Fruit fly (Drosophila melanogaster) whole organism, embryonic: ENCODE results near the gene kairos.
A peak's percentile ranks its signal among the peaks of the same experiment; 100 is the strongest.

Source experiments
- Abd-B ChIP-seq: fragments of 200-800 bp; sonication (Bioruptor generic); optimal IDR thresholded peaks from 2 replicates; lab custom pipeline; 2018; ENCODE audit warnings: missing biosample characterization, mild to moderate bottlenecking, missing genetic modification characterization, moderate library complexity
- CG10267 ChIP-seq: fragments of 200-800 bp; sonication (Bioruptor generic); optimal IDR thresholded peaks from 2 replicates; lab custom pipeline; 2018; ENCODE audit warnings: missing biosample characterization, mild to moderate bottlenecking, missing genetic modification characterization, moderate library complexity
- CG10565 ChIP-seq: fragments of 200-800 bp; sonication (Bioruptor generic); optimal IDR thresholded peaks from 3 replicates; lab custom pipeline; 2016; ENCODE audit warnings: missing biosample characterization, mild to moderate bottlenecking, missing genetic modification characterization
- CG12391 ChIP-seq: fragments of 200-800 bp; sonication (Bioruptor generic); optimal IDR thresholded peaks from 3 replicates; lab custom pipeline; 2018; ENCODE audit warnings: missing biosample characterization, mild to moderate bottlenecking, missing genetic modification characterization, moderate library complexity
- CG13123 ChIP-seq: fragments of 200-800 bp; sonication (Bioruptor generic); optimal IDR thresholded peaks from 2 replicates; lab custom pipeline; 2016; ENCODE audit warnings: missing biosample characterization, missing genetic modification characterization
- CG14667 ChIP-seq: fragments of 200-800 bp; sonication (Bioruptor generic); IDR thresholded peaks from 2 replicates; pipeline ENCODE4 v1.3.6; 2022; ENCODE audit warnings: missing biosample characterization, missing genetic modification characterization
- CG14710 ChIP-seq: fragments of 200-800 bp; sonication (Bioruptor generic); optimal IDR thresholded peaks from 3 replicates; lab custom pipeline; 2019; ENCODE audit warnings: missing biosample characterization, mild to moderate bottlenecking, missing genetic modification characterization, moderate library complexity
- CG15601 ChIP-seq: fragments of 200-800 bp; sonication (Bioruptor generic); optimal IDR thresholded peaks from 3 replicates; lab custom pipeline; 2019; ENCODE audit warnings: missing biosample characterization, mild to moderate bottlenecking, missing genetic modification characterization, moderate library complexity
- CG2712 ChIP-seq: fragments of 200-800 bp; optimal IDR thresholded peaks from 3 replicates; lab custom pipeline; 2019; ENCODE audit warnings: missing biosample characterization, mild to moderate bottlenecking, missing genetic modification characterization, moderate library complexity
- CG31365 ChIP-seq: fragments of 200-800 bp; sonication (Bioruptor generic); optimal IDR thresholded peaks from 2 replicates; lab custom pipeline; 2018; ENCODE audit warnings: missing biosample characterization, mild to moderate bottlenecking, missing genetic modification characterization
- CG32772 ChIP-seq: fragments of 200-800 bp; sonication (Bioruptor generic); IDR thresholded peaks from 2 replicates; pipeline ENCODE4 v1.3.6; 2022; ENCODE audit warnings: missing biosample characterization, missing genetic modification characterization
- CG8765 ChIP-seq: fragments of 200-800 bp; sonication (Bioruptor generic); IDR thresholded peaks from 2 replicates; pipeline ENCODE4 v1.3.6; 2022; ENCODE audit warnings: missing biosample characterization, missing genetic modification characterization
- CG9437 ChIP-seq: fragments of 200-800 bp; sonication (Bioruptor generic); optimal IDR thresholded peaks from 2 replicates; lab custom pipeline; 2018; ENCODE audit warnings: missing biosample characterization, mild to moderate bottlenecking, missing genetic modification characterization
- CHES-1-like ChIP-seq: fragments of 200-800 bp; sonication (Bioruptor generic); optimal IDR thresholded peaks from 2 replicates; lab custom pipeline; 2016; ENCODE audit warnings: missing biosample characterization, missing genetic modification characterization
- Dip2 ChIP-seq: fragments of 200-800 bp; sonication (Bioruptor generic); IDR thresholded peaks from 2 replicates; pipeline ENCODE4 v1.3.6; 2022; ENCODE audit warnings: missing biosample characterization, missing genetic modification characterization
- Doc3 ChIP-seq: fragments of 200-800 bp; sonication (Bioruptor generic); IDR thresholded peaks from 3 replicates; pipeline ENCODE4 v1.3.6; 2022; ENCODE audit warnings: missing biosample characterization, missing genetic modification characterization; ENCODE audit not compliant: partially characterized antibody
- H2.0 ChIP-seq: fragments of 200-800 bp; sonication (Bioruptor generic); IDR thresholded peaks from 2 replicates; pipeline ENCODE4 v1.3.6; 2022; ENCODE audit warnings: missing biosample characterization, missing genetic modification characterization
- Hmx ChIP-seq: fragments of 200-800 bp; sonication (Bioruptor generic); optimal IDR thresholded peaks from 2 replicates; lab custom pipeline; 2016; ENCODE audit warnings: missing biosample characterization, missing genetic modification characterization
- Mad ChIP-seq: fragments of 200-800 bp; sonication (Bioruptor generic); optimal IDR thresholded peaks from 2 replicates; lab custom pipeline; 2016; ENCODE audit warnings: missing biosample characterization, missing genetic modification characterization
- Max ChIP-seq: fragments of 200-800 bp; sonication (Bioruptor generic); optimal IDR thresholded peaks from 2 replicates; lab custom pipeline; 2016; ENCODE audit warnings: missing biosample characterization, mild to moderate bottlenecking, missing genetic modification characterization
- Nf-YB ChIP-seq: fragments of 200-800 bp; sonication (Bioruptor generic); optimal IDR thresholded peaks from 3 replicates; lab custom pipeline; 2019; ENCODE audit warnings: missing biosample characterization, mild to moderate bottlenecking, missing genetic modification characterization, moderate library complexity
- Nf-YC ChIP-seq: fragments of 200-800 bp; optimal IDR thresholded peaks from 3 replicates; lab custom pipeline; 2019; ENCODE audit warnings: missing biosample characterization, mild to moderate bottlenecking, missing genetic modification characterization, moderate library complexity
- Poxn ChIP-seq: fragments of 200-800 bp; sonication (Bioruptor generic); IDR thresholded peaks from 2 replicates; pipeline ENCODE4 v1.3.6; 2022; ENCODE audit warnings: missing biosample characterization, missing genetic modification characterization
- Rx ChIP-seq: fragments of 200-800 bp; sonication (Bioruptor generic); IDR thresholded peaks from 2 replicates; pipeline ENCODE4 v1.3.6; 2022; ENCODE audit warnings: missing biosample characterization, missing genetic modification characterization
- Six4 ChIP-seq: fragments of 200-800 bp; sonication (Bioruptor generic); optimal IDR thresholded peaks from 2 replicates; lab custom pipeline; 2016; ENCODE audit warnings: missing biosample characterization, missing genetic modification characterization
- Spps ChIP-seq: fragments of 200-800 bp; sonication (Bioruptor generic); optimal IDR thresholded peaks from 2 replicates; lab custom pipeline; 2018; ENCODE audit warnings: missing biosample characterization, mild to moderate bottlenecking, missing genetic modification characterization
- bigmax ChIP-seq: fragments of 200-800 bp; sonication (Bioruptor generic); optimal IDR thresholded peaks from 2 replicates; lab custom pipeline; 2018; ENCODE audit warnings: missing biosample characterization, mild to moderate bottlenecking, missing genetic modification characterization
- bsh ChIP-seq, 2 experiments: fragments of 200-800 bp; sonication (Bioruptor generic); optimal IDR thresholded peaks; 2 replicates each; lab custom pipeline; 2017 to 2018; ENCODE audit warnings: mild to moderate bottlenecking in 2 of 2, missing biosample characterization in 2 of 2, missing genetic modification characterization in 2 of 2, moderate library complexity in 1 of 2
- btn ChIP-seq: fragments of 200-800 bp; sonication (Bioruptor generic); optimal IDR thresholded peaks from 2 replicates; lab custom pipeline; 2016; ENCODE audit warnings: missing biosample characterization, missing genetic modification characterization
- cg ChIP-seq: fragments of 200-800 bp; sonication (Bioruptor generic); optimal IDR thresholded peaks from 3 replicates; lab custom pipeline; 2019; ENCODE audit warnings: missing biosample characterization, mild to moderate bottlenecking, missing genetic modification characterization, moderate library complexity
- ci ChIP-seq: fragments of 200-800 bp; sonication (Bioruptor generic); IDR thresholded peaks from 3 replicates; pipeline ENCODE4 v1.3.6; 2022; ENCODE audit warnings: missing biosample characterization, missing genetic modification characterization
- crp ChIP-seq, 2 experiments: fragments of 200-800 bp; sonication (Bioruptor generic); optimal IDR thresholded peaks; 2 replicates in 1 of 2; 3 replicates in 1 of 2; lab custom pipeline; 2017; ENCODE audit warnings: missing biosample characterization in 2 of 2, missing genetic modification characterization in 2 of 2, mild to moderate bottlenecking in 1 of 2, moderate library complexity in 1 of 2
- h ChIP-seq: fragments of >200 bp; optimal IDR thresholded peaks from 2 replicates; lab custom pipeline; 2017
- kay ChIP-seq: fragments of 200-800 bp; sonication (Bioruptor generic); optimal IDR thresholded peaks from 2 replicates; lab custom pipeline; 2016; ENCODE audit warnings: missing biosample characterization, missing genetic modification characterization
- kni ChIP-seq: fragments of 200-800 bp; sonication (Bioruptor generic); optimal IDR thresholded peaks from 3 replicates; lab custom pipeline; 2017; ENCODE audit warnings: mild to moderate bottlenecking, missing biosample characterization, missing genetic modification reagents, missing genetic modification characterization
- lilli ChIP-seq: fragments of 200-800 bp; sonication (Bioruptor generic); optimal IDR thresholded peaks from 3 replicates; lab custom pipeline; 2016; ENCODE audit warnings: missing biosample characterization, missing genetic modification characterization
- lola ChIP-seq, 3 experiments: fragments of >200 bp in 2 of 3; fragments of 200-800 bp in 1 of 3; sonication (Bioruptor generic) in 1 of 3; optimal IDR thresholded peaks; 2 replicates each; lab custom pipeline; 2017 to 2019; ENCODE audit warnings: missing biosample characterization in 3 of 3, missing genetic modification characterization in 3 of 3, mild to moderate bottlenecking in 1 of 3, moderate library complexity in 1 of 3
- oc ChIP-seq: fragments of 200-800 bp; sonication (Bioruptor generic); optimal IDR thresholded peaks from 2 replicates; lab custom pipeline; 2018; ENCODE audit warnings: missing biosample characterization, mild to moderate bottlenecking, missing genetic modification characterization, moderate library complexity
- p53 ChIP-seq: fragments of 200-800 bp; sonication (Bioruptor generic); optimal IDR thresholded peaks from 2 replicates; lab custom pipeline; 2016; ENCODE audit warnings: missing biosample characterization, missing genetic modification characterization
- pho ChIP-seq: fragments of 200-800 bp; sonication (Bioruptor generic); optimal IDR thresholded peaks from 2 replicates; lab custom pipeline; 2016; ENCODE audit warnings: missing biosample characterization, missing genetic modification characterization
- pros ChIP-seq: fragments of 200-800 bp; sonication (Bioruptor generic); optimal IDR thresholded peaks from 3 replicates; lab custom pipeline; 2019; ENCODE audit warnings: missing biosample characterization, mild to moderate bottlenecking, missing genetic modification characterization, moderate library complexity
- run ChIP-seq: fragments of 200-800 bp; sonication (Bioruptor generic); optimal IDR thresholded peaks from 3 replicates; lab custom pipeline; 2018; ENCODE audit warnings: missing biosample characterization, mild to moderate bottlenecking, missing genetic modification characterization
- sens-2 ChIP-seq: fragments of 200-800 bp; sonication (Bioruptor generic); IDR thresholded peaks from 2 replicates; pipeline ENCODE4 v1.3.6; 2022; ENCODE audit warnings: missing biosample characterization, missing genetic modification characterization
- seq ChIP-seq: fragments of 200-800 bp; sonication (Bioruptor generic); IDR thresholded peaks from 2 replicates; pipeline ENCODE4 v1.3.6; 2022; ENCODE audit warnings: missing biosample characterization, missing genetic modification characterization
- sim ChIP-seq: fragments of 200-800 bp; sonication (Bioruptor generic); IDR thresholded peaks from 2 replicates; pipeline ENCODE4 v1.3.6; 2022; ENCODE audit warnings: missing biosample characterization, missing genetic modification characterization
- slp2 ChIP-seq: fragments of 200-800 bp; sonication (Bioruptor generic); optimal IDR thresholded peaks from 2 replicates; lab custom pipeline; 2016; ENCODE audit warnings: missing biosample characterization, missing genetic modification characterization
- stwl ChIP-seq: fragments of 200-800 bp; sonication (Bioruptor generic); optimal IDR thresholded peaks from 3 replicates; lab custom pipeline; 2018; ENCODE audit warnings: missing biosample characterization, mild to moderate bottlenecking, missing genetic modification characterization, moderate library complexity
- twi ChIP-seq: fragments of 200-800 bp; optimal IDR thresholded peaks from 2 replicates; lab custom pipeline; 2019; ENCODE audit warnings: missing biosample characterization, mild to moderate bottlenecking, missing genetic modification characterization, moderate library complexity
- vnd ChIP-seq: fragments of 200-800 bp; sonication (Bioruptor generic); IDR thresholded peaks from 3 replicates; pipeline ENCODE4 v1.3.6; 2022; ENCODE audit warnings: missing biosample characterization, missing genetic modification characterization; ENCODE audit not compliant: partially characterized antibody
- zen ChIP-seq: fragments of 200-800 bp; sonication (Bioruptor generic); optimal IDR thresholded peaks from 3 replicates; lab custom pipeline; 2018; ENCODE audit warnings: missing biosample characterization, mild to moderate bottlenecking, missing genetic modification characterization, moderate library complexity

kairos gene

dm6 chrX:18405567-18406059, 49.6 kb upstream of the kairos start (continued):
- no peak for TF ChIP-seq btn (GFP tag; lab: Kevin White, UChicago)
- no peak for TF ChIP-seq CG10565 (GFP tag; lab: Kevin White, UChicago)
- TF ChIP-seq lola (GFP tag; optimal IDR thresholded peaks at IDR 0.05; lab: Kevin White, UChicago) = peak in 1 of 3 experiments; percentile 60
- TF ChIP-seq sim (GFP tag; lab: Robert Waterston, UW) = no peak
- TF ChIP-seq Six4 (GFP tag; lab: Kevin White, UChicago) = no peak
- TF ChIP-seq Mad (GFP tag; lab: Kevin White, UChicago) = no peak
- peak; percentile 78 for TF ChIP-seq CG2712 (tag; lab: Kevin White, UChicago)
- TF ChIP-seq CG12391 (tag; lab: Kevin White, UChicago) = peak; percentile 82
- TF ChIP-seq CG32772 = peak; percentile 37; the same call in 1 of the 2 replicates
- peak; percentile 59 for TF ChIP-seq oc (tag; lab: Kevin White, UChicago)
- TF ChIP-seq ci = peak; percentile 61
- peak; percentile 52 for TF ChIP-seq CG14710 (tag; lab: Kevin White, UChicago)
- no peak for TF ChIP-seq p53 (GFP tag; lab: Kevin White, UChicago)
- peak; percentile 42; the same call in 1 of the 2 replicates for TF ChIP-seq sens-2
- peak; percentile 22 for TF ChIP-seq kay
- peak; percentile 58 for TF ChIP-seq CG10267 (tag; lab: Kevin White, UChicago)
- peak; percentile 9 for TF ChIP-seq CG13123 (GFP tag; lab: Kevin White, UChicago)
- TF ChIP-seq vnd (GFP tag; lab: Robert Waterston, UW) = no peak
- TF ChIP-seq Hmx (GFP tag; lab: Kevin White, UChicago) = no peak
- no peak for TF ChIP-seq CHES-1-like (GFP tag; lab: Kevin White, UChicago)
- no peak for TF ChIP-seq zen
- peak in 1 of 2 experiments; percentile 16 for TF ChIP-seq crp (GFP tag; optimal IDR thresholded peaks at IDR 0.05; lab: Kevin White, UChicago)
- TF ChIP-seq Abd-B (GFP tag; lab: Kevin White, UChicago) = peak; percentile 69
- peak; percentile 57 for TF ChIP-seq CG15601 (tag; lab: Kevin White, UChicago)
- TF ChIP-seq cg (GFP tag; lab: Kevin White, UChicago) = no peak
- TF ChIP-seq H2.0 (GFP tag; lab: Robert Waterston, UW) = peak; percentile 32
- TF ChIP-seq bsh (GFP tag; optimal IDR thresholded peaks at IDR 0.05; lab: Kevin White, UChicago) = peak in 1 of 2 experiments; percentile 81
- no peak for TF ChIP-seq CG8765 (GFP tag; lab: Robert Waterston, UW)
- no peak for TF ChIP-seq CG31365 (tag; lab: Kevin White, UChicago)
- TF ChIP-seq lilli (GFP tag; lab: Kevin White, UChicago) = peak; percentile 76
- no peak for TF ChIP-seq stwl (tag; lab: Kevin White, UChicago)
- TF ChIP-seq CG14667 = no peak
- no peak for TF ChIP-seq h (lab: Kevin White, UChicago)
- peak; percentile 40 for TF ChIP-seq Nf-YB (GFP tag; lab: Kevin White, UChicago)
- TF ChIP-seq slp2 = no peak
- TF ChIP-seq Doc3 (GFP tag; lab: Robert Waterston, UW) = no peak
- TF ChIP-seq pros (GFP tag; lab: Kevin White, UChicago) = no peak
- peak; percentile 23 for TF ChIP-seq pho (GFP tag; lab: Kevin White, UChicago)
- no peak for TF ChIP-seq Nf-YC (tag; lab: Kevin White, UChicago)
- peak; percentile 52 for TF ChIP-seq Max (GFP tag; lab: Kevin White, UChicago)
- no peak for TF ChIP-seq bigmax (GFP tag; lab: Kevin White, UChicago)
- peak; percentile 16 for TF ChIP-seq Spps (tag; lab: Kevin White, UChicago)
- no peak for TF ChIP-seq Poxn (GFP tag; lab: Robert Waterston, UW)
- TF ChIP-seq twi (tag; lab: Kevin White, UChicago) = peak; percentile 18
- peak; percentile 75 for TF ChIP-seq CG9437
- no peak for TF ChIP-seq Dip2
- peak; percentile 2; the same call in 1 of the 2 replicates for TF ChIP-seq Rx (GFP tag; lab: Robert Waterston, UW)
- TF ChIP-seq run (tag; lab: Kevin White, UChicago) = no peak
- 0 out of 2 replicates have a peak, but pooled peaks have one; percentile 17 for TF ChIP-seq seq (GFP tag; lab: Robert Waterston, UW)
- no peak for TF ChIP-seq kni
